Worm (Caenorhabditis elegans) whole organism, young adult: ENCODE measurements around the gene ceh-76.

Experiments
- B0035.1 ChIP-seq: sonication (generic microtip); optimal IDR thresholded peaks from 2 replicates; lab custom pipeline; 2016; ENCODE audit warnings: missing genetic modification characterization, mild to moderate bottlenecking, missing compliant biosample characterization, missing genotype, missing genetic modification reagents
- B0261.1 ChIP-seq: sonication (generic microtip); optimal IDR thresholded peaks from 2 replicates; lab custom pipeline; 2016; ENCODE audit warnings: mild to moderate bottlenecking, missing genetic modification characterization, moderate library complexity, missing compliant biosample characterization
- C06A6.2 ChIP-seq: fragments of 200-800 bp; sonication (Bioruptor generic); conservative IDR thresholded peaks from 2 replicates; pipeline ENCODE4 v1.3.6; 2022; ENCODE audit warnings: missing genetic modification characterization, missing compliant biosample characterization
- C17E4.6 ChIP-seq: fragments of 200-800 bp; sonication (Bioruptor generic); IDR thresholded peaks from 2 replicates; pipeline ENCODE4 v1.3.6; 2022; ENCODE audit warnings: missing genetic modification reagents, missing genetic modification characterization, missing compliant biosample characterization
- F33H1.4 ChIP-seq: fragments of 200-800 bp; sonication (Bioruptor generic); IDR thresholded peaks from 2 replicates; pipeline ENCODE4 v1.3.6; 2022; ENCODE audit warnings: missing genetic modification reagents, missing genetic modification characterization, missing compliant biosample characterization
- F37B4.10 ChIP-seq: fragments of 200-800 bp; sonication (Bioruptor generic); IDR thresholded peaks from 2 replicates; pipeline ENCODE4 v1.3.6; 2022; ENCODE audit warnings: missing genetic modification characterization, missing compliant biosample characterization
- F52B5.7 ChIP-seq: sonication (generic microtip); optimal IDR thresholded peaks from 2 replicates; lab custom pipeline; 2016; ENCODE audit warnings: mild to moderate bottlenecking, missing genetic modification characterization, missing compliant biosample characterization
- F57C9.4 ChIP-seq: sonication (generic microtip); optimal IDR thresholded peaks from 2 replicates; lab custom pipeline; 2017; ENCODE audit warnings: mild to moderate bottlenecking, missing genetic modification characterization, missing compliant biosample characterization
- T07F8.4 ChIP-seq: sonication (generic microtip); optimal IDR thresholded peaks from 2 replicates; lab custom pipeline; 2016; ENCODE audit warnings: mild to moderate bottlenecking, missing genetic modification characterization, moderate library complexity, missing compliant biosample characterization
- T26A5.8 ChIP-seq: sonication (generic microtip); optimal IDR thresholded peaks from 2 replicates; lab custom pipeline; 2016; ENCODE audit warnings: missing genetic modification characterization, missing compliant biosample characterization
- Y53G8AR.9 ChIP-seq: fragments of 200-800 bp; sonication (Bioruptor generic); conservative IDR thresholded peaks from 2 replicates; pipeline ENCODE4 v1.3.6; 2022; ENCODE audit warnings: missing genetic modification reagents, missing genetic modification characterization, missing compliant biosample characterization
- Y56A3A.18 ChIP-seq: fragments of 200-800 bp; sonication (Bioruptor generic); IDR thresholded peaks from 2 replicates; pipeline ENCODE4 v1.3.6; 2022; ENCODE audit warnings: missing genetic modification reagents, missing genetic modification characterization, missing compliant biosample characterization
- Y79H2A.3 ChIP-seq: fragments of 200-800 bp; sonication (Bioruptor generic); conservative IDR thresholded peaks from 2 replicates; pipeline ENCODE4 v1.3.6; 2022; ENCODE audit warnings: missing genetic modification reagents, missing genetic modification characterization, missing compliant biosample characterization
- ama-1 ChIP-seq, 3 experiments: fragments of 150-350 bp in 1 of 3; sonication (generic microtip) in 2 of 3; optimal IDR thresholded peaks; 2 replicates each; lab custom pipeline; 2014 to 2018; ENCODE audit warnings: missing biosample characterization in 2 of 3, missing genetic modification characterization in 2 of 3, missing genetic modification reagents in 2 of 3
- athp-1 ChIP-seq: sonication (generic microtip); optimal IDR thresholded peaks from 2 replicates; lab custom pipeline; 2017; ENCODE audit warnings: mild to moderate bottlenecking, missing genetic modification characterization, missing compliant biosample characterization
- bed-2 ChIP-seq: fragments of 200-800 bp; sonication (Bioruptor generic); IDR thresholded peaks from 2 replicates; pipeline ENCODE4 v1.3.6; 2022; ENCODE audit warnings: missing genetic modification reagents, missing genetic modification characterization, missing compliant biosample characterization
- cebp-1 ChIP-seq, 2 experiments: fragments of 200-800 bp in 1 of 2; sonication (Bioruptor generic) in 1 of 2; sonication (generic microtip) in 1 of 2; IDR thresholded peaks in 1 of 2; optimal IDR thresholded peaks in 1 of 2; 2 replicates each; pipeline versions ENCODE4 v1.3.6 to Lab custom; 2017 to 2022; ENCODE audit warnings: missing compliant biosample characterization in 2 of 2, missing genetic modification characterization in 2 of 2, mild to moderate bottlenecking in 1 of 2, missing genetic modification reagents in 1 of 2, moderate library complexity in 1 of 2
- ceh-58 ChIP-seq: fragments of 200-800 bp; sonication (Bioruptor generic); IDR thresholded peaks from 2 replicates; pipeline ENCODE4 v1.3.6; 2022; ENCODE audit warnings: missing genetic modification characterization, missing compliant biosample characterization
- ceh-79 ChIP-seq: sonication (generic microtip); optimal IDR thresholded peaks from 2 replicates; lab custom pipeline; 2017; ENCODE audit warnings: mild to moderate bottlenecking, missing genetic modification characterization, missing compliant biosample characterization
- ceh-91 ChIP-seq: fragments of 200-800 bp; sonication (Bioruptor generic); IDR thresholded peaks from 2 replicates; pipeline ENCODE4 v1.3.6; 2022; ENCODE audit warnings: missing genetic modification reagents, missing genetic modification characterization, missing compliant biosample characterization
- die-1 ChIP-seq: sonication (generic microtip); optimal IDR thresholded peaks from 2 replicates; lab custom pipeline; 2016; ENCODE audit warnings: missing genotype, mild to moderate bottlenecking, missing genetic modification characterization, missing compliant biosample characterization
- dox-1 ChIP-seq: fragments of 200-800 bp; sonication (Bioruptor generic); IDR thresholded peaks from 2 replicates; pipeline ENCODE4 v1.3.6; 2022; ENCODE audit warnings: missing genetic modification reagents, missing genetic modification characterization, missing compliant biosample characterization
- dpff-1 ChIP-seq: sonication (generic microtip); optimal IDR thresholded peaks from 2 replicates; lab custom pipeline; 2017; ENCODE audit warnings: mild to moderate bottlenecking, missing genetic modification characterization, missing compliant biosample characterization
- dpl-1 ChIP-seq: fragments of 150-350 bp; optimal IDR thresholded peaks from 2 replicates; lab custom pipeline; 2014; ENCODE audit warnings: missing biosample characterization, missing genetic modification reagents, missing genetic modification characterization
- egl-44 ChIP-seq: fragments of 200-800 bp; sonication (Bioruptor generic); IDR thresholded peaks from 2 replicates; pipeline ENCODE4 v1.3.6; 2022; ENCODE audit warnings: missing genetic modification reagents, missing genetic modification characterization, missing compliant biosample characterization
- ekl-4 ChIP-seq: fragments of 200-800 bp; sonication (Bioruptor generic); IDR thresholded peaks from 2 replicates; pipeline ENCODE4 v1.3.6; 2022; ENCODE audit warnings: missing genetic modification reagents, missing genetic modification characterization, missing compliant biosample characterization
- fkh-3 ChIP-seq: sonication (generic microtip); optimal IDR thresholded peaks from 2 replicates; lab custom pipeline; 2016; ENCODE audit warnings: mild to moderate bottlenecking, missing genetic modification characterization, missing compliant biosample characterization
- gei-17 ChIP-seq: fragments of 200-800 bp; sonication (Bioruptor generic); optimal IDR thresholded peaks from 2 replicates; lab custom pipeline; 2018; ENCODE audit warnings: mild to moderate bottlenecking, missing genetic modification characterization, missing compliant biosample characterization
- hmg-1.2 ChIP-seq: fragments of 200-800 bp; sonication (Bioruptor generic); IDR thresholded peaks from 2 replicates; pipeline ENCODE4 v1.3.6; 2022; ENCODE audit warnings: missing genetic modification reagents, missing genetic modification characterization, missing compliant biosample characterization
- hsf-1 ChIP-seq: fragments of 200-800 bp; sonication (Bioruptor generic); IDR thresholded peaks from 2 replicates; pipeline ENCODE4 v1.3.6; 2022; ENCODE audit warnings: missing genetic modification reagents, missing genetic modification characterization, missing compliant biosample characterization
- madf-10 ChIP-seq: sonication (generic microtip); optimal IDR thresholded peaks from 2 replicates; lab custom pipeline; 2016; ENCODE audit warnings: mild to moderate bottlenecking, missing genetic modification characterization, missing compliant biosample characterization
- madf-3 ChIP-seq: fragments of 200-800 bp; sonication (Bioruptor generic); IDR thresholded peaks from 2 replicates; pipeline ENCODE4 v1.3.6; 2022; ENCODE audit warnings: missing genetic modification reagents, missing genetic modification characterization, missing compliant biosample characterization
- nfya-2 ChIP-seq: fragments of 200-800 bp; sonication (Bioruptor generic); IDR thresholded peaks from 2 replicates; pipeline ENCODE4 v1.3.6; 2022; ENCODE audit warnings: missing genetic modification reagents, missing genetic modification characterization, missing compliant biosample characterization
- nfyb-1 ChIP-seq: fragments of 200-800 bp; sonication (Bioruptor generic); IDR thresholded peaks from 2 replicates; pipeline ENCODE4 v1.3.6; 2022; ENCODE audit warnings: missing genetic modification reagents, missing genetic modification characterization, missing compliant biosample characterization
- nhr-27 ChIP-seq: fragments of 200-800 bp; sonication (Bioruptor generic); optimal IDR thresholded peaks from 2 replicates; lab custom pipeline; 2018; ENCODE audit warnings: mild to moderate bottlenecking, missing genetic modification characterization, moderate library complexity, missing compliant biosample characterization
- rec-8 ChIP-seq, 2 experiments: sonication (generic microtip); optimal IDR thresholded peaks; 2 replicates each; lab custom pipeline; 2016; ENCODE audit warnings: mild to moderate bottlenecking in 2 of 2, missing genetic modification characterization in 2 of 2, missing genetic modification reagents in 2 of 2, missing genotype in 2 of 2, missing biosample characterization in 1 of 2, missing compliant biosample characterization in 1 of 2, moderate library complexity in 1 of 2
- rpc-1 ChIP-seq, 2 experiments: fragments of 150-350 bp in 1 of 2; sonication (generic microtip) in 1 of 2; optimal IDR thresholded peaks; 2 replicates each; lab custom pipeline; 2014 to 2018; ENCODE audit warnings: missing biosample characterization in 1 of 2, missing genetic modification characterization in 1 of 2, missing genetic modification reagents in 1 of 2, missing genotype in 1 of 2
- tbp1 ChIP-seq: fragments of 200-800 bp; sonication (Bioruptor generic); optimal IDR thresholded peaks from 2 replicates; lab custom pipeline; 2018; ENCODE audit warnings: mild to moderate bottlenecking, missing genetic modification characterization, missing compliant biosample characterization
- tbx-9 ChIP-seq: sonication (generic microtip); optimal IDR thresholded peaks from 2 replicates; lab custom pipeline; 2016; ENCODE audit warnings: borderline replicate concordance, missing genetic modification characterization, inconsistent platforms, missing compliant biosample characterization
- ztf-18 ChIP-seq: sonication (generic microtip); optimal IDR thresholded peaks from 2 replicates; lab custom pipeline; 2016; ENCODE audit warnings: missing genotype, mild to moderate bottlenecking, missing genetic modification characterization, missing compliant biosample characterization
- ztf-3 ChIP-seq: fragments of 200-800 bp; sonication (Bioruptor generic); optimal IDR thresholded peaks from 2 replicates; lab custom pipeline; 2018; ENCODE audit warnings: mild to moderate bottlenecking, missing genetic modification characterization, missing compliant biosample characterization
- ztf-6 ChIP-seq: fragments of 200-800 bp; sonication (Bioruptor generic); IDR thresholded peaks from 2 replicates; pipeline ENCODE4 v1.3.6; 2022; ENCODE audit warnings: missing genetic modification reagents, missing genetic modification characterization, missing compliant biosample characterization

Gene ceh-76

ce11 chrV:8040247-8041084 is 46.0 kb upstream of the ceh-76 start (continued):
- TF ChIP-seq F57C9.4 (tag; lab: Kevin White, UChicago) (no peak), madf-3 (GFP tag; lab: Robert Waterston, UW) (no peak), ama-1 (optimal IDR thresholded peaks at IDR 0.05; lab: Kevin White, UChicago) (peak; percentile 86), ama-1 (GFP tag; optimal IDR thresholded peaks at IDR 0.05; lab: Kevin White, UChicago) (no peak), fkh-3 (no peak), bed-2 (GFP tag; lab: Robert Waterston, UW) (no peak), madf-10 (tag; lab: Kevin White, UChicago) (no peak), tbp1 (GFP tag; lab: Kevin White, UChicago) (no peak), dpff-1 (tag; lab: Kevin White, UChicago) (no peak), rec-8 (tag; optimal IDR thresholded peaks at IDR 0.05; lab: Kevin White, UChicago) (no peak)

ce11 chrV:8039606-8040005 is 45.1 kb upstream of the ceh-76 start:
- 0 out of 2 replicates have a peak, but pooled peaks have one; percentile 10 for TF ChIP-seq Y56A3A.18 (GFP tag; lab: Robert Waterston, UW)
- TF ChIP-seq egl-44 (GFP tag; lab: Robert Waterston, UW): no peak
- TF ChIP-seq, all 124 proteins: peak for 1

- TF ChIP-seq tbx-9 (tag; lab: Kevin White, UChicago) (no peak), egl-44 (GFP tag; lab: Robert Waterston, UW) (no peak), die-1 (no peak), ekl-4 (GFP tag; lab: Robert Waterston, UW) (no peak), athp-1 (tag; lab: Kevin White, UChicago) (no peak), nfya-2 (GFP tag; lab: Robert Waterston, UW) (no peak), hmg-1.2 (GFP tag; lab: Robert Waterston, UW) (0 out of 2 replicates have a peak, but pooled peaks have one; percentile 15), ceh-58 (GFP tag; lab: Robert Waterston, UW) (no peak), ceh-79 (tag; lab: Kevin White, UChicago) (no peak), F57C9.4 (tag; lab: Kevin White, UChicago) (no peak), rec-8 (tag; optimal IDR thresholded peaks at IDR 0.05; lab: Kevin White, UChicago) (no peak), C06A6.2 (GFP tag; lab: Robert Waterston, UW) (no peak; the same call in 1 of the 2 replicates), B0035.1 (tag; lab: Kevin White, UChicago) (peak; percentile 42), C17E4.6 (no peak), F33H1.4 (GFP tag; lab: Robert Waterston, UW) (no peak), Y56A3A.18 (GFP tag; lab: Robert Waterston, UW) (no peak), Y53G8AR.9 (GFP tag; lab: Robert Waterston, UW) (0 out of 2 replicates have a peak, but pooled peaks have one; percentile 33), ztf-18 (tag; lab: Kevin White, UChicago) (no peak), T26A5.8 (tag; lab: Kevin White, UChicago) (no peak), Y79H2A.3 (GFP tag; lab: Robert Waterston, UW) (no peak), cebp-1 (GFP tag; IDR thresholded peaks at IDR 0.05; lab: Robert Waterston, UW) (no peak), cebp-1 (tag; optimal IDR thresholded peaks at IDR 0.05; lab: Kevin White, UChicago) (no peak), T07F8.4 (tag; lab: Kevin White, UChicago) (no peak), nhr-27 (tag; lab: Kevin White, UChicago) (no peak), gei-17 (GFP tag; lab: Kevin White, UChicago) (peak; percentile 28), ztf-6 (no peak), F52B5.7 (tag; lab: Kevin White, UChicago) (no peak), hsf-1 (no peak), F37B4.10 (GFP tag; lab: Robert Waterston, UW) (no peak), B0261.1 (tag; lab: Kevin White, UChicago) (no peak), ztf-3 (GFP tag; lab: Kevin White, UChicago) (no peak), rpc-1 (optimal IDR thresholded peaks at IDR 0.05; lab: Kevin White, UChicago) (no peak), rpc-1 (tag; optimal IDR thresholded peaks at IDR 0.05; lab: Kevin White, UChicago) (no peak), dox-1 (GFP tag; lab: Robert Waterston, UW) (0 out of 2 replicates have a peak, but pooled peaks have one; percentile 5), ceh-91 (GFP tag; lab: Robert Waterston, UW) (no peak), dpl-1 (GFP tag; lab: Kevin White, UChicago) (no peak), nfyb-1 (0 out of 2 replicates have a peak, but pooled peaks have one; percentile 48)
Measured at ce11 chrV:8039085-8039525, 44.6 kb upstream of the ceh-76 start.
